Worm (Caenorhabditis elegans): ENCODE results near the gene npr-36.

ce11 chrX:17318284-17318683 lies 41.3 kb upstream of the npr-36 start, which contains the start of gene ptr-5:
- no peak for TF ChIP-seq efl-1 (optimal IDR thresholded peaks at IDR 0.05)
- TF ChIP-seq efl-1 (GFP tag; optimal IDR thresholded peaks at IDR 0.05 in 1 of 2), result peak in 1 of 2 experiments; percentile 27
- no peak for TF ChIP-seq nhr-28 (tag; optimal IDR thresholded peaks at IDR 0.05)
- no peak for TF ChIP-seq pag-3 (tag; optimal IDR thresholded peaks at IDR 0.05; ENCODE audit: borderline replicate concordance, insufficient read depth)
- TF ChIP-seq fkh-4 (tag; optimal IDR thresholded peaks at IDR 0.05; ENCODE audit: borderline replicate concordance), result no peak
- no peak for TF ChIP-seq nhr-90 (tag; optimal IDR thresholded peaks at IDR 0.05; ENCODE audit: poor library complexity)
- TF ChIP-seq snu-23 (GFP tag; optimal IDR thresholded peaks at IDR 0.05), result no peak
- TF ChIP-seq snpc-4 (tag; optimal IDR thresholded peaks at IDR 0.05), result no peak
- no peak for TF ChIP-seq lir-3 (tag; optimal IDR thresholded peaks at IDR 0.05; ENCODE audit: poor library complexity)
- TF ChIP-seq fos-1 (tag; optimal IDR thresholded peaks at IDR 0.05), result no peak
- TF ChIP-seq zag-1 (tag; optimal IDR thresholded peaks at IDR 0.05), result no peak
- TF ChIP-seq lin-13 (GFP tag; optimal IDR thresholded peaks at IDR 0.05), result no peak
- no peak for TF ChIP-seq fkh-10 (GFP tag; optimal IDR thresholded peaks at IDR 0.05)
- TF ChIP-seq nhr-12 (tag; optimal IDR thresholded peaks at IDR 0.05), result no peak
- no peak for TF ChIP-seq nhr-237 (tag; optimal IDR thresholded peaks at IDR 0.05)
